Worm (Caenorhabditis elegans) whole organism, L4 larva: Measurements from ENCODE around the gene Y47D7A.6.
A peak's percentile ranks its signal among the peaks of the same experiment; 100 is the strongest.
"Not testable (repeated sequence)": the region's sequence is repeated elsewhere in the genome, so short reads cannot be mapped to it uniquely, and the experiment has no call there.

Experiments
- D1046.2 ChIP-seq: fragments of 200-800 bp; sonication (Bioruptor generic); IDR thresholded peaks from 2 replicates; pipeline ENCODE4 v1.3.6; 2022; ENCODE audit warnings: missing genetic modification characterization, missing compliant biosample characterization
- F10B5.3 ChIP-seq: sonication (generic microtip); optimal IDR thresholded peaks from 2 replicates; lab custom pipeline; 2016; ENCODE audit warnings: mild to moderate bottlenecking, missing genetic modification characterization, missing compliant biosample characterization
- R02D3.7 ChIP-seq: fragments of 150-350 bp; sonication (generic microtip); optimal IDR thresholded peaks from 3 replicates; lab custom pipeline; 2014; ENCODE audit warnings: missing biosample characterization, missing genetic modification characterization
- T20F7.1 ChIP-seq: fragments of 200-800 bp; sonication (Bioruptor generic); optimal IDR thresholded peaks from 2 replicates; lab custom pipeline; 2018; ENCODE audit warnings: mild to moderate bottlenecking, missing genetic modification characterization, missing compliant biosample characterization
- Y48G9A.11 ChIP-seq: fragments of 200-800 bp; sonication (Bioruptor generic); IDR thresholded peaks from 2 replicates; pipeline ENCODE4 v1.3.6; 2022; ENCODE audit warnings: missing genetic modification reagents, missing genetic modification characterization, missing compliant biosample characterization
- aha-1 ChIP-seq: fragments of 150-350 bp; peaks from one replicate; lab custom pipeline; 2014; ENCODE audit warnings: missing biosample characterization, missing genetic modification characterization
- arid-1 ChIP-seq: fragments of 200-800 bp; sonication (Bioruptor generic); conservative IDR thresholded peaks from 2 replicates; pipeline ENCODE4 v1.3.6; 2022; ENCODE audit warnings: missing genetic modification reagents, missing genetic modification characterization, missing compliant biosample characterization
- ceh-82 ChIP-seq: sonication (generic microtip); optimal IDR thresholded peaks from 2 replicates; lab custom pipeline; 2017; ENCODE audit warnings: missing biosample characterization, missing genetic modification characterization
- cey-2 ChIP-seq: sonication (generic microtip); optimal IDR thresholded peaks from 3 replicates; lab custom pipeline; 2017; ENCODE audit warnings: missing genetic modification characterization, mild to moderate bottlenecking, missing compliant biosample characterization, antibody characterized with exemption, borderline replicate concordance; ENCODE audit not compliant: insufficient read depth
- dmd-6 ChIP-seq: fragments of 200-800 bp; sonication (Bioruptor generic); IDR thresholded peaks from 2 replicates; pipeline ENCODE4 v1.3.6; 2022; ENCODE audit warnings: missing genetic modification reagents, missing genetic modification characterization, missing compliant biosample characterization
- dmd-8 ChIP-seq: fragments of 200-800 bp; sonication (Bioruptor generic); IDR thresholded peaks from 2 replicates; pipeline ENCODE4 v1.3.6; 2022; ENCODE audit warnings: missing genetic modification characterization, missing compliant biosample characterization
- duxl-1 ChIP-seq: sonication (generic microtip); optimal IDR thresholded peaks from 2 replicates; lab custom pipeline; 2016; ENCODE audit warnings: mild to moderate bottlenecking, missing genetic modification characterization, moderate library complexity, missing compliant biosample characterization; ENCODE audit not compliant: poor library complexity
- gei-8 ChIP-seq: fragments of 200-800 bp; sonication (Bioruptor generic); optimal IDR thresholded peaks from 2 replicates; lab custom pipeline; 2018; ENCODE audit warnings: mild to moderate bottlenecking, missing genetic modification characterization, missing compliant biosample characterization
- hif-1 ChIP-seq, 2 experiments: sonication (generic microtip); optimal IDR thresholded peaks; 2 replicates each; lab custom pipeline; 2016 to 2017; ENCODE audit warnings: missing compliant biosample characterization in 2 of 2, missing genetic modification characterization in 2 of 2, missing genetic modification reagents in 2 of 2, missing genotype in 2 of 2, mild to moderate bottlenecking in 1 of 2
- lin-1 ChIP-seq: fragments of 200-800 bp; sonication (Bioruptor generic); IDR thresholded peaks from 2 replicates; pipeline ENCODE4 v1.3.6; 2022; ENCODE audit warnings: missing genetic modification reagents, missing genetic modification characterization, missing compliant biosample characterization
- lin-29 ChIP-seq: fragments of 200-800 bp; sonication (Bioruptor generic); IDR thresholded peaks from 2 replicates; pipeline ENCODE4 v1.3.6; 2022; ENCODE audit warnings: missing genetic modification reagents, missing genetic modification characterization, missing compliant biosample characterization
- lin-38 ChIP-seq: fragments of 200-800 bp; sonication (Bioruptor generic); IDR thresholded peaks from 2 replicates; pipeline ENCODE4 v1.3.6; 2022; ENCODE audit warnings: missing genetic modification reagents, missing genetic modification characterization, missing compliant biosample characterization
- lir-3 ChIP-seq: sonication (generic microtip); optimal IDR thresholded peaks from 2 replicates; lab custom pipeline; 2016; ENCODE audit warnings: mild to moderate bottlenecking, missing genetic modification characterization, missing compliant biosample characterization
- mdt-29 ChIP-seq: fragments of 200-800 bp; sonication (Bioruptor generic); IDR thresholded peaks from 2 replicates; pipeline ENCODE4 v1.3.6; 2022; ENCODE audit warnings: missing genetic modification reagents, missing genetic modification characterization, missing compliant biosample characterization
- mxl-3 ChIP-seq: fragments of 200-800 bp; sonication (Bioruptor generic); optimal IDR thresholded peaks from 2 replicates; lab custom pipeline; 2018; ENCODE audit warnings: mild to moderate bottlenecking, missing genetic modification characterization, missing compliant biosample characterization
- nhr-10 ChIP-seq: fragments of 150-350 bp; optimal IDR thresholded peaks from 2 replicates; lab custom pipeline; 2014; ENCODE audit warnings: missing biosample characterization, missing genetic modification characterization
- nhr-237 ChIP-seq: sonication (generic microtip); optimal IDR thresholded peaks from 2 replicates; lab custom pipeline; 2017; ENCODE audit warnings: missing biosample characterization, missing genetic modification characterization
- nhr-48 ChIP-seq: sonication (generic microtip); optimal IDR thresholded peaks from 2 replicates; lab custom pipeline; 2016; ENCODE audit warnings: mild to moderate bottlenecking, missing genetic modification characterization, missing compliant biosample characterization
- nhr-6 ChIP-seq: fragments of 150-350 bp; optimal IDR thresholded peaks from 2 replicates; lab custom pipeline; 2014; ENCODE audit warnings: missing biosample characterization, missing genetic modification characterization
- nhr-76 ChIP-seq: fragments of 150-350 bp; optimal IDR thresholded peaks from 2 replicates; lab custom pipeline; 2014; ENCODE audit warnings: missing biosample characterization, missing genetic modification characterization
- set-16 ChIP-seq: fragments of 200-800 bp; sonication (Bioruptor generic); IDR thresholded peaks from 2 replicates; pipeline ENCODE4 v1.3.6; 2022; ENCODE audit warnings: missing genetic modification reagents, missing genetic modification characterization, missing compliant biosample characterization
- snpc-1.2 ChIP-seq: fragments of 200-800 bp; sonication (Bioruptor generic); IDR thresholded peaks from 2 replicates; pipeline ENCODE4 v1.3.6; 2022; ENCODE audit warnings: missing genetic modification reagents, missing genetic modification characterization, missing compliant biosample characterization
- tra-1 ChIP-seq: fragments of 200-800 bp; sonication (Bioruptor generic); IDR thresholded peaks from 2 replicates; pipeline ENCODE4 v1.3.6; 2022; ENCODE audit warnings: missing genetic modification reagents, missing genetic modification characterization, missing compliant biosample characterization
- unc-130 ChIP-seq: sonication (generic microtip); optimal IDR thresholded peaks from 2 replicates; lab custom pipeline; 2016; ENCODE audit warnings: missing genetic modification reagents, missing genetic modification characterization, missing compliant biosample characterization
- unc-39 ChIP-seq: sonication (generic microtip); optimal IDR thresholded peaks from 2 replicates; lab custom pipeline; 2017; ENCODE audit warnings: missing biosample characterization, missing genetic modification characterization
- unc-62 ChIP-seq, 3 experiments: fragments of 150-350 bp in 1 of 3; sonication (generic microtip); optimal IDR thresholded peaks in 2 of 3; peaks in 1 of 3; 1 replicate in 1 of 3; 2 replicates in 2 of 3; lab custom pipeline; 2014 to 2017; ENCODE audit warnings: missing biosample characterization in 3 of 3, missing genetic modification characterization in 3 of 3, missing genetic modification reagents in 3 of 3, missing genotype in 1 of 3
- vab-7 ChIP-seq: fragments of 200-800 bp; sonication (Bioruptor generic); IDR thresholded peaks from 2 replicates; pipeline ENCODE4 v1.3.6; 2022; ENCODE audit warnings: missing genetic modification reagents, missing genetic modification characterization, missing compliant biosample characterization
- ztf-11 ChIP-seq: fragments of 150-350 bp; optimal IDR thresholded peaks from 2 replicates; lab custom pipeline; 2014; ENCODE audit warnings: missing biosample characterization, missing genetic modification characterization

Y47D7A.6 gene

ce11 chrV:4442749-4443381 lies 24.8 kb upstream of the Y47D7A.6 start, which contains the start of gene rft-1 (continued):
- no peak for TF ChIP-seq arid-1 (GFP tag; lab: Robert Waterston, UW)
- no peak for TF ChIP-seq nhr-6 (tag; lab: Kevin White, UChicago)
- no peak for TF ChIP-seq snpc-1.2 (GFP tag; lab: Robert Waterston, UW)
- peak; percentile 20; the same call in 1 of the 2 replicates for TF ChIP-seq dmd-6
- TF ChIP-seq D1046.2 (GFP tag; lab: Robert Waterston, UW) = no peak
- TF ChIP-seq, all 104 proteins: peak for 6

ce11 chrV:4437215-4437614 lies 19.2 kb upstream of the Y47D7A.6 start:
- no peak for TF ChIP-seq nhr-76
- peak in 1 of 2 experiments; percentile 84 for TF ChIP-seq unc-62 (GFP tag; optimal IDR thresholded peaks at IDR 0.05 in 1 of 2; lab: Kevin White, UChicago)
- TF ChIP-seq unc-62 (tag; optimal IDR thresholded peaks at IDR 0.05; lab: Kevin White, UChicago) = no peak
- TF ChIP-seq, all 104 proteins: peak for 1

- peak; percentile 96 for TF ChIP-seq set-16 (GFP tag; lab: Robert Waterston, UW)
- TF ChIP-seq nhr-237 (tag; lab: Kevin White, UChicago) = no peak
- TF ChIP-seq lin-38 (GFP tag; lab: Robert Waterston, UW) = 0 out of 2 replicates have a peak, but pooled peaks have one; percentile 17
- TF ChIP-seq vab-7 (GFP tag; lab: Robert Waterston, UW) = no peak
These were observed 17.5 kb upstream of the Y47D7A.6 start, which contains the start of gene Y47D7A.13 for ce11 chrV:4435411-4435981. TSS of gene Y47D7A.13 (minus strand) at chrV:4435927.

- TF ChIP-seq set-16 (GFP tag; lab: Robert Waterston, UW) (peak; percentile 96), dmd-8 (GFP tag; lab: Robert Waterston, UW) (0 out of 2 replicates have a peak, but pooled peaks have one; percentile 45), nhr-48 (tag; lab: Kevin White, UChicago) (no peak), aha-1 (tag; lab: Kevin White, UChicago) (peak; percentile 82), hif-1 (tag; optimal IDR thresholded peaks at IDR 0.05; lab: Kevin White, UChicago) (no peak), ceh-82 (no peak)
These were observed 14.8 kb upstream of the Y47D7A.6 start, which contains the start of gene Y47D7A.15 for ce11 chrV:4432783-4433237. TSS of gene Y47D7A.15 (minus strand) at chrV:4433187.

ce11 chrV:4432196-4432595 lies 14.2 kb upstream of the Y47D7A.6 start:
- TF ChIP-seq unc-62 (GFP tag; optimal IDR thresholded peaks at IDR 0.05 in 1 of 2; lab: Kevin White, UChicago) (peak in 1 of 2 experiments; percentile 22), set-16 (GFP tag; lab: Robert Waterston, UW) (peak; percentile 46; the same call in 1 of the 2 replicates)
- not testable (repeated sequence) for TF ChIP-seq unc-62 (tag; optimal IDR thresholded peaks at IDR 0.05; lab: Kevin White, UChicago)

- TF ChIP-seq R02D3.7 (no peak), unc-39 (tag; lab: Kevin White, UChicago) (no peak), Y48G9A.11 (GFP tag; lab: Robert Waterston, UW) (no peak), mxl-3 (no peak), T20F7.1 (GFP tag; lab: Kevin White, UChicago) (no peak), F10B5.3 (no peak), cey-2 (tag; lab: Kevin White, UChicago) (no peak), ztf-11 (no peak), lir-3 (no peak), tra-1 (GFP tag; lab: Robert Waterston, UW) (no peak), mdt-29 (GFP tag; lab: Robert Waterston, UW) (no peak), unc-130 (no peak), lin-1 (GFP tag; lab: Robert Waterston, UW) (no peak), lin-29 (no peak), duxl-1 (no peak), dmd-8 (GFP tag; lab: Robert Waterston, UW) (no peak), nhr-10 (no peak), gei-8 (GFP tag; lab: Kevin White, UChicago) (no peak), D1046.2 (GFP tag; lab: Robert Waterston, UW) (no peak)
These were observed 11.6 kb upstream of the Y47D7A.6 start, which contains the start of gene Y47D7A.12 for ce11 chrV:4429576-4429975. TSS of gene Y47D7A.12 (minus strand) at chrV:4429676.
